Fruit fly (Drosophila melanogaster): ENCODE data around the gene CG3246.
A peak's percentile ranks its signal among the peaks of the same experiment; 100 is the strongest.

CG3246 gene

dm6 chr2L:3439502-3439901 is 22.2 kb downstream of the CG3246 start (continued):
- TF ChIP-seq Mrtf (GFP tag; IDR thresholded peaks at IDR 0.05) (no peak), Nf-YB (GFP tag; optimal IDR thresholded peaks at IDR 0.05) (no peak), Chrac-16 (GFP tag; optimal IDR thresholded peaks at IDR 0.05) (no peak), CG11696 (GFP tag; IDR thresholded peaks at IDR 0.05) (no peak), HHEX (GFP tag; optimal IDR thresholded peaks at IDR 0.05) (no peak), CG2889 (GFP tag; IDR thresholded peaks at IDR 0.05) (no peak), CG7928 (GFP tag; optimal IDR thresholded peaks at IDR 0.05) (no peak), phol (tag; optimal IDR thresholded peaks at IDR 0.05) (peak; percentile 49), hth (optimal IDR thresholded peaks at IDR 0.05) (no peak), lola (GFP tag; optimal IDR thresholded peaks at IDR 0.05) (peak in 1 of 3 experiments; percentile 70), abd-A (tag; optimal IDR thresholded peaks at IDR 0.05) (no peak), CG1024 (GFP tag; IDR thresholded peaks at IDR 0.05) (no peak), seq (GFP tag; IDR thresholded peaks at IDR 0.05) (no peak), unc-4 (GFP tag; IDR thresholded peaks at IDR 0.05; ENCODE audit: partially characterized antibody) (no peak), Side (GFP tag; optimal IDR thresholded peaks at IDR 0.05) (no peak), sima (GFP tag; optimal IDR thresholded peaks at IDR 0.05) (no peak), aop (GFP tag; IDR thresholded peaks at IDR 0.05) (no peak), Lhr (GFP tag; optimal IDR thresholded peaks at IDR 0.05) (no peak), Dll (GFP tag; IDR thresholded peaks at IDR 0.05; ENCODE audit: partially characterized antibody) (no peak), dmrt99B (tag; optimal IDR thresholded peaks at IDR 0.05) (peak; percentile 34), gt (GFP tag; IDR thresholded peaks at IDR 0.05) (no peak), CoRest (tag; optimal IDR thresholded peaks at IDR 0.05) (peak; percentile 23), unpg (GFP tag; optimal IDR thresholded peaks at IDR 0.05) (peak; percentile 41), knrl (GFP tag; IDR thresholded peaks at IDR 0.05; ENCODE audit: partially characterized antibody) (no peak), fru (optimal IDR thresholded peaks at IDR 0.05) (no peak), sim (GFP tag; IDR thresholded peaks at IDR 0.05) (no peak), emc (GFP tag; optimal IDR thresholded peaks at IDR 0.05) (no peak), CG8478 (optimal IDR thresholded peaks at IDR 0.05) (no peak), Hey (tag; optimal IDR thresholded peaks at IDR 0.05) (no peak), pros (GFP tag; optimal IDR thresholded peaks at IDR 0.05) (no peak), psq (GFP tag; optimal IDR thresholded peaks at IDR 0.05) (no peak), CG11560 (tag; IDR thresholded peaks at IDR 0.05) (no peak), CG6254 (GFP tag; optimal IDR thresholded peaks at IDR 0.05) (no peak), repo (GFP tag; optimal IDR thresholded peaks at IDR 0.05) (no peak), CG10979 (tag; optimal IDR thresholded peaks at IDR 0.05) (peak; percentile 63), Oaz (GFP tag; IDR thresholded peaks at IDR 0.05) (no peak), fd64A (GFP tag; optimal IDR thresholded peaks at IDR 0.05) (no peak), gcm (GFP tag; optimal IDR thresholded peaks at IDR 0.05) (no peak), disco-r (GFP tag; optimal IDR thresholded peaks at IDR 0.05) (no peak), CG32532 (GFP tag; IDR thresholded peaks at IDR 0.05) (no peak), nmo (GFP tag; optimal IDR thresholded peaks at IDR 0.05) (peak; percentile 52), CG11723 (GFP tag; optimal IDR thresholded peaks at IDR 0.05) (no peak), fd102C (GFP tag; optimal IDR thresholded peaks at IDR 0.05) (no peak), CG8924 (tag; optimal IDR thresholded peaks at IDR 0.05) (peak; percentile 29), Asciz (GFP tag; optimal IDR thresholded peaks at IDR 0.05) (no peak), Trl (optimal IDR thresholded peaks at IDR 0.05) (no peak), Trl (GFP tag; optimal IDR thresholded peaks at IDR 0.05) (no peak), CG2199 (GFP tag; IDR thresholded peaks at IDR 0.05) (no peak), mirr (GFP tag; optimal IDR thresholded peaks at IDR 0.05) (no peak), CG9932 (GFP tag; IDR thresholded peaks at IDR 0.05) (no peak), z (GFP tag; IDR thresholded peaks at IDR 0.05) (no peak), gsb (GFP tag; IDR thresholded peaks at IDR 0.05) (no peak), Usf (GFP tag; optimal IDR thresholded peaks at IDR 0.05) (no peak)
